Worm (Caenorhabditis elegans): ENCODE results near the gene srd-17.

srd-17 gene

ce11 chrV:13437473-13438074, 5.1 kb upstream of the srd-17 start, which contains the start of gene mes-4:
Gene mes-4, minus strand, starts transcription at chrV:13437545.
- no peak for TF ChIP-seq unc-62 (GFP tag; optimal IDR thresholded peaks at IDR 0.05)

- no peak for TF ChIP-seq unc-62 (GFP tag; optimal IDR thresholded peaks at IDR 0.05)
Measured at ce11 chrV:13428660-13429059, 3.9 kb downstream of the srd-17 start, which contains the start of gene srd-19. Gene srd-19, minus strand, starts transcription at chrV:13428760.

- no peak for TF ChIP-seq unc-62 (GFP tag; optimal IDR thresholded peaks at IDR 0.05)
Measured at ce11 chrV:13427378-13427777, 5.1 kb downstream of the srd-17 start.

ce11 chrV:13426764-13427163, 5.8 kb downstream of the srd-17 start, which contains the start of gene srd-18:
Gene srd-18, minus strand, starts transcription at chrV:13426864.
- TF ChIP-seq unc-62 (GFP tag; optimal IDR thresholded peaks at IDR 0.05) = no peak

ce11 chrV:13423608-13424007, 8.9 kb downstream of the srd-17 start, which contains the start of gene srv-10:
Gene srv-10, plus strand, starts transcription at chrV:13423908.
- no peak for TF ChIP-seq unc-62 (GFP tag; optimal IDR thresholded peaks at IDR 0.05)

- no peak for TF ChIP-seq unc-62 (GFP tag; optimal IDR thresholded peaks at IDR 0.05)
Measured at ce11 chrV:13423045-13423444, 9.5 kb downstream of the srd-17 start, which contains the start of gene srv-9. Gene srv-9, minus strand, starts transcription at chrV:13423145.

ce11 chrV:13421697-13422096, 10.8 kb downstream of the srd-17 start:
- no peak for TF ChIP-seq unc-62 (GFP tag; optimal IDR thresholded peaks at IDR 0.05)

ce11 chrV:13420640-13421039, 11.9 kb downstream of the srd-17 start, which contains the start of gene srv-8:
Gene srv-8, minus strand, starts transcription at chrV:13420740.
- no peak for TF ChIP-seq unc-62 (GFP tag; optimal IDR thresholded peaks at IDR 0.05)

ce11 chrV:13417513-13417912, 15.0 kb downstream of the srd-17 start, which contains the start of gene F53F1.6:
Gene F53F1.6, minus strand, starts transcription at chrV:13417613.
- no peak for TF ChIP-seq unc-62 (GFP tag; optimal IDR thresholded peaks at IDR 0.05)

ce11 chrV:13416076-13416475, 16.4 kb downstream of the srd-17 start:
- no peak for TF ChIP-seq unc-62 (GFP tag; optimal IDR thresholded peaks at IDR 0.05)

ce11 chrV:13415462-13415861, 17.1 kb downstream of the srd-17 start:
- no peak for TF ChIP-seq unc-62 (GFP tag; optimal IDR thresholded peaks at IDR 0.05)

- no peak for TF ChIP-seq unc-62 (GFP tag; optimal IDR thresholded peaks at IDR 0.05)
Measured at ce11 chrV:13414585-13414984, 17.9 kb downstream of the srd-17 start, which contains the start of gene cut-2. Gene cut-2, plus strand, starts transcription at chrV:13414949.

ce11 chrV:13413301-13413700, 19.2 kb downstream of the srd-17 start:
- no peak for TF ChIP-seq unc-62 (GFP tag; optimal IDR thresholded peaks at IDR 0.05)

ce11 chrV:13411992-13412298, 20.6 kb downstream of the srd-17 start:
- TF ChIP-seq unc-62 (GFP tag; optimal IDR thresholded peaks at IDR 0.05) = no peak

ce11 chrV:13411225-13411991, 21.1 kb downstream of the srd-17 start:
- TF ChIP-seq unc-62 (GFP tag; optimal IDR thresholded peaks at IDR 0.05) = no peak

ce11 chrV:13410688-13411087, 21.8 kb downstream of the srd-17 start, which contains the start of gene F53F1.4:
Gene F53F1.4, plus strand, starts transcription at chrV:13411077.
- no peak for TF ChIP-seq unc-62 (GFP tag; optimal IDR thresholded peaks at IDR 0.05)

ce11 chrV:13409089-13409488, 23.4 kb downstream of the srd-17 start:
- TF ChIP-seq unc-62 (GFP tag; optimal IDR thresholded peaks at IDR 0.05) = no peak
